Worm (Caenorhabditis elegans) whole organism, L2 larva: ENCODE measurements around the gene ZK596.3.
A peak's percentile ranks its signal among the peaks of the same experiment; 100 is the strongest.

Experiments
- C34F6.9 ChIP-seq: fragments of 150-350 bp; optimal IDR thresholded peaks from 2 replicates; lab custom pipeline; 2014; ENCODE audit warnings: missing biosample characterization, missing genetic modification characterization
- F13H6.1 ChIP-seq: sonication (generic microtip); optimal IDR thresholded peaks from 2 replicates; lab custom pipeline; 2016; ENCODE audit warnings: missing genetic modification characterization, missing compliant biosample characterization
- R02D3.7 ChIP-seq: fragments of 150-350 bp; optimal IDR thresholded peaks from 2 replicates; lab custom pipeline; 2014; ENCODE audit warnings: missing biosample characterization, missing genetic modification characterization
- Y55F3AM.14 ChIP-seq: fragments of 200-800 bp; sonication (Bioruptor generic); optimal IDR thresholded peaks from 2 replicates; lab custom pipeline; 2018; ENCODE audit warnings: mild to moderate bottlenecking, missing genetic modification characterization, missing compliant biosample characterization
- ZK546.5 ChIP-seq: sonication (generic microtip); optimal IDR thresholded peaks from 2 replicates; lab custom pipeline; 2017; ENCODE audit warnings: missing biosample characterization, missing genetic modification characterization
- alr-1 ChIP-seq: fragments of 150-350 bp; optimal IDR thresholded peaks from 2 replicates; lab custom pipeline; 2014; ENCODE audit warnings: missing biosample characterization, missing genetic modification characterization
- aly-2 ChIP-seq: fragments of 150-350 bp; optimal IDR thresholded peaks from 2 replicates; lab custom pipeline; 2014; ENCODE audit warnings: missing biosample characterization, missing genetic modification characterization
- ama-1 ChIP-seq: fragments of 150-350 bp; optimal IDR thresholded peaks from 2 replicates; lab custom pipeline; 2018; ENCODE audit warnings: inconsistent platforms
- blmp-1 ChIP-seq: sonication (generic microtip); optimal IDR thresholded peaks from 2 replicates; lab custom pipeline; 2017; ENCODE audit warnings: missing genetic modification characterization, mild to moderate bottlenecking, missing compliant biosample characterization, antibody characterized with exemption, moderate library complexity; ENCODE audit not compliant: insufficient read depth
- ceh-16 ChIP-seq: fragments of 150-350 bp; optimal IDR thresholded peaks from 2 replicates; lab custom pipeline; 2014; ENCODE audit warnings: missing biosample characterization, missing genetic modification characterization
- ceh-82 ChIP-seq: fragments of 150-350 bp; optimal IDR thresholded peaks from 2 replicates; lab custom pipeline; 2014; ENCODE audit warnings: missing biosample characterization, missing genetic modification characterization
- crh-2 ChIP-seq: sonication (generic microtip); optimal IDR thresholded peaks from 2 replicates; lab custom pipeline; 2017; ENCODE audit warnings: missing biosample characterization, missing genetic modification characterization
- dmd-4 ChIP-seq: sonication (generic microtip); optimal IDR thresholded peaks from 2 replicates; lab custom pipeline; 2017; ENCODE audit warnings: missing biosample characterization, missing genetic modification characterization
- egl-27 ChIP-seq: sonication (generic microtip); optimal IDR thresholded peaks from 3 replicates; lab custom pipeline; 2017; ENCODE audit warnings: missing biosample characterization, missing genetic modification reagents, missing genetic modification characterization
- elt-1 ChIP-seq: fragments of 150-350 bp; optimal IDR thresholded peaks from 2 replicates; lab custom pipeline; 2014; ENCODE audit warnings: missing biosample characterization, missing genetic modification characterization
- elt-3 ChIP-seq: sonication (generic microtip); optimal IDR thresholded peaks from 2 replicates; lab custom pipeline; 2017; ENCODE audit warnings: missing biosample characterization, missing genetic modification characterization
- fos-1 ChIP-seq: fragments of 150-350 bp; optimal IDR thresholded peaks from 2 replicates; lab custom pipeline; 2014; ENCODE audit warnings: missing biosample characterization, missing genetic modification characterization
- gmeb-1 ChIP-seq: fragments of 150-350 bp; optimal IDR thresholded peaks from 2 replicates; lab custom pipeline; 2014; ENCODE audit warnings: missing biosample characterization, missing genetic modification characterization
- lin-11 ChIP-seq: fragments of 150-350 bp; sonication (generic microtip); optimal IDR thresholded peaks from 2 replicates; lab custom pipeline; 2014; ENCODE audit warnings: missing biosample characterization, missing genetic modification characterization, inconsistent platforms, mixed read lengths
- lin-13 ChIP-seq: fragments of 150-350 bp; optimal IDR thresholded peaks from 2 replicates; lab custom pipeline; 2014; ENCODE audit warnings: missing biosample characterization, missing genetic modification reagents, missing genetic modification characterization
- lin-39 ChIP-seq: fragments of 150-350 bp; optimal IDR thresholded peaks from 2 replicates; lab custom pipeline; 2014; ENCODE audit warnings: missing biosample characterization, missing genetic modification reagents, missing genetic modification characterization
- lsy-2 ChIP-seq, 2 experiments: fragments of 150-350 bp in 1 of 2; sonication (generic microtip) in 1 of 2; optimal IDR thresholded peaks; 2 replicates each; lab custom pipeline; 2014 to 2017; ENCODE audit warnings: missing biosample characterization in 2 of 2, missing genetic modification characterization in 2 of 2
- mab-5 ChIP-seq: fragments of 150-350 bp; optimal IDR thresholded peaks from 2 replicates; lab custom pipeline; 2014; ENCODE audit warnings: missing biosample characterization, missing genetic modification characterization
- mbf-1 ChIP-seq: sonication (generic microtip); optimal IDR thresholded peaks from 2 replicates; lab custom pipeline; 2017; ENCODE audit warnings: missing biosample characterization, missing genetic modification characterization
- mdl-1 ChIP-seq, 2 experiments: fragments of 150-350 bp in 1 of 2; sonication (generic microtip) in 1 of 2; optimal IDR thresholded peaks; 2 replicates each; lab custom pipeline; 2017; ENCODE audit warnings: missing biosample characterization in 2 of 2, missing genetic modification characterization in 2 of 2
- nhr-10 ChIP-seq: sonication (generic microtip); optimal IDR thresholded peaks from 2 replicates; lab custom pipeline; 2017; ENCODE audit warnings: missing biosample characterization, missing genetic modification characterization
- nhr-11 ChIP-seq: fragments of 150-350 bp; optimal IDR thresholded peaks from 2 replicates; lab custom pipeline; 2014; ENCODE audit warnings: missing biosample characterization, missing genetic modification characterization
- nhr-12 ChIP-seq: fragments of 150-350 bp; optimal IDR thresholded peaks from 2 replicates; lab custom pipeline; 2014; ENCODE audit warnings: missing biosample characterization, missing genetic modification characterization
- nhr-129 ChIP-seq: fragments of 150-350 bp; optimal IDR thresholded peaks from 2 replicates; lab custom pipeline; 2014; ENCODE audit warnings: missing biosample characterization, missing genetic modification characterization
- nhr-21 ChIP-seq: fragments of 150-350 bp; optimal IDR thresholded peaks from 2 replicates; lab custom pipeline; 2014; ENCODE audit warnings: missing biosample characterization, missing genetic modification characterization
- nhr-23 ChIP-seq: fragments of 150-350 bp; optimal IDR thresholded peaks from 2 replicates; lab custom pipeline; 2014; ENCODE audit warnings: missing biosample characterization, missing genetic modification reagents, missing genetic modification characterization
- nhr-237 ChIP-seq: fragments of 150-350 bp; optimal IDR thresholded peaks from 2 replicates; lab custom pipeline; 2014; ENCODE audit warnings: missing biosample characterization, missing genetic modification characterization
- nhr-25 ChIP-seq: fragments of 150-350 bp; sonication (generic microtip); optimal IDR thresholded peaks from 3 replicates; lab custom pipeline; 2014; ENCODE audit warnings: missing biosample characterization, missing genetic modification characterization
- nhr-6 ChIP-seq: fragments of 150-350 bp; optimal IDR thresholded peaks from 2 replicates; lab custom pipeline; 2014; ENCODE audit warnings: missing biosample characterization, missing genetic modification characterization
- nhr-77 ChIP-seq: fragments of 150-350 bp; optimal IDR thresholded peaks from 2 replicates; lab custom pipeline; 2014; ENCODE audit warnings: missing biosample characterization, missing genetic modification characterization
- peb-1 ChIP-seq: fragments of 150-350 bp; optimal IDR thresholded peaks from 2 replicates; lab custom pipeline; 2014; ENCODE audit warnings: missing biosample characterization, missing genetic modification characterization
- sem-4 ChIP-seq: fragments of 150-350 bp; optimal IDR thresholded peaks from 2 replicates; lab custom pipeline; 2014; ENCODE audit warnings: missing biosample characterization, missing genetic modification reagents, missing genetic modification characterization
- skn-1 ChIP-seq: sonication (generic microtip); optimal IDR thresholded peaks from 2 replicates; lab custom pipeline; 2017; ENCODE audit warnings: missing biosample characterization, missing genetic modification characterization
- sma-3 ChIP-seq: sonication (generic microtip); optimal IDR thresholded peaks from 2 replicates; lab custom pipeline; 2016; ENCODE audit warnings: missing genetic modification reagents, missing genetic modification characterization, missing compliant biosample characterization
- sma-9 ChIP-seq, 2 experiments: fragments of 150-350 bp in 1 of 2; sonication (generic microtip) in 1 of 2; optimal IDR thresholded peaks; 2 replicates each; lab custom pipeline; 2014 to 2016; ENCODE audit warnings: missing genetic modification characterization in 2 of 2, mild to moderate bottlenecking in 1 of 2, missing biosample characterization in 1 of 2, missing compliant biosample characterization in 1 of 2, missing genetic modification reagents in 1 of 2, moderate library complexity in 1 of 2
- snpc-4 ChIP-seq: fragments of 150-350 bp; optimal IDR thresholded peaks from 2 replicates; lab custom pipeline; 2014; ENCODE audit warnings: missing biosample characterization, missing genetic modification characterization
- unc-39 ChIP-seq: fragments of 150-350 bp; optimal IDR thresholded peaks from 2 replicates; lab custom pipeline; 2014; ENCODE audit warnings: missing biosample characterization, missing genetic modification characterization
- unc-55 ChIP-seq: fragments of 150-350 bp; sonication (generic microtip); optimal IDR thresholded peaks from 3 replicates; lab custom pipeline; 2014; ENCODE audit warnings: missing biosample characterization, missing genetic modification reagents, missing genetic modification characterization
- unc-62 ChIP-seq: fragments of 150-350 bp; optimal IDR thresholded peaks from 2 replicates; lab custom pipeline; 2014; ENCODE audit warnings: missing biosample characterization, missing genetic modification reagents, missing genetic modification characterization
- zag-1 ChIP-seq: fragments of 150-350 bp; optimal IDR thresholded peaks from 2 replicates; lab custom pipeline; 2014; ENCODE audit warnings: missing biosample characterization, missing genetic modification characterization
- ztf-1 ChIP-seq: fragments of 200-800 bp; sonication (Bioruptor generic); conservative IDR thresholded peaks from 2 replicates; pipeline ENCODE4 v1.3.6; 2022; ENCODE audit warnings: missing genetic modification characterization, missing compliant biosample characterization
- ztf-11 ChIP-seq: sonication (generic microtip); optimal IDR thresholded peaks from 2 replicates; lab custom pipeline; 2017; ENCODE audit warnings: missing biosample characterization, missing genetic modification characterization
- ztf-4 ChIP-seq: fragments of 150-350 bp; optimal IDR thresholded peaks from 2 replicates; lab custom pipeline; 2014; ENCODE audit warnings: missing biosample characterization, missing genetic modification characterization

Gene ZK596.3

DNA sequence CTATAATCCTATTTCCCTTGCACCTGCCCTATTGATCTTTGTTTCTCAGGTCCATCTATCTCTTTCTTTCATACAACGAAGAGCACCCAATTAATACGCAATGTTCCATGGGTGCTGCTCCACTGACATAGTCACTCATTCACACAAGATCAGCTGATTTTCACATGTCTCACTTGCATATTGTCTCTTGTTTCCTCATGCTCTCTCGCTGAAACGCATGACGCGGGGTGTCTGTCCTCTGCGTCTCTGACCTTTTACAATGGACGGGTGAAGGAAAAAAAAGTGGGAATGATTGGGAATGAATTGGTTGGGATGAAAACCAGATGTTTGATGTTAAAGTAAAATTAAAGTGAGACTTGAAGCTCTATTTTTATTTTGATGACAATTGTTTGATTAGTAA, 31.2 kb upstream of the ZK596.3 start:
- TF ChIP-seq unc-39 (tag; lab: Kevin White, UChicago) = no peak
- TF ChIP-seq ztf-1 (GFP tag; lab: Robert Waterston, UW) = no peak
- TF ChIP-seq nhr-77 (tag; lab: Kevin White, UChicago) = no peak
- peak; percentile 96 for TF ChIP-seq sma-9 (GFP tag; optimal IDR thresholded peaks at IDR 0.05; lab: Kevin White, UChicago)
- no peak for TF ChIP-seq sma-9 (tag; optimal IDR thresholded peaks at IDR 0.05; lab: Kevin White, UChicago)
- TF ChIP-seq Y55F3AM.14 (GFP tag; lab: Kevin White, UChicago) = peak; percentile 80
- no peak for TF ChIP-seq ztf-11 (tag; lab: Kevin White, UChicago)
- TF ChIP-seq crh-2 (tag; lab: Kevin White, UChicago) = peak; percentile 88
- peak; percentile 91 for TF ChIP-seq sem-4
- TF ChIP-seq ceh-82 (tag; lab: Kevin White, UChicago) = no peak
- TF ChIP-seq unc-55 (GFP tag; lab: Kevin White, UChicago) = peak; percentile 34
- no peak for TF ChIP-seq ZK546.5 (tag; lab: Kevin White, UChicago)
- no peak for TF ChIP-seq lin-39 (tag; lab: Kevin White, UChicago)
- TF ChIP-seq sma-3 = peak; percentile 71
- TF ChIP-seq mbf-1 (tag; lab: Kevin White, UChicago) = no peak
- TF ChIP-seq ceh-16 (tag; lab: Kevin White, UChicago) = no peak
- no peak for TF ChIP-seq alr-1 (tag; lab: Kevin White, UChicago)
- TF ChIP-seq ama-1 (lab: Kevin White, UChicago) = peak; percentile 84
- TF ChIP-seq nhr-129 (tag; lab: Kevin White, UChicago) = peak; percentile 97
- TF ChIP-seq nhr-21 (tag; lab: Kevin White, UChicago) = peak; percentile 80
- TF ChIP-seq nhr-25 (tag; lab: Kevin White, UChicago) = peak; percentile 74
- peak; percentile 60 for TF ChIP-seq zag-1 (tag; lab: Kevin White, UChicago)
- peak; percentile 93 for TF ChIP-seq F13H6.1
- no peak for TF ChIP-seq nhr-237 (tag; lab: Kevin White, UChicago)
- TF ChIP-seq fos-1 (tag; lab: Kevin White, UChicago) = peak; percentile 66
- no peak for TF ChIP-seq aly-2 (tag; lab: Kevin White, UChicago)
- peak; percentile 90 for TF ChIP-seq ztf-4 (tag; lab: Kevin White, UChicago)
- peak; percentile 46 for TF ChIP-seq snpc-4 (tag; lab: Kevin White, UChicago)
- TF ChIP-seq skn-1 (tag; lab: Kevin White, UChicago) = peak; percentile 31
- TF ChIP-seq blmp-1 = peak; percentile 52
- TF ChIP-seq C34F6.9 = peak; percentile 96
- TF ChIP-seq elt-1 (tag; lab: Kevin White, UChicago) = no peak
- TF ChIP-seq egl-27 (tag; lab: Kevin White, UChicago) = peak; percentile 78
- TF ChIP-seq lsy-2 (tag; optimal IDR thresholded peaks at IDR 0.05; lab: Kevin White, UChicago) = peak; percentile 39 to 93
- TF ChIP-seq nhr-23 (tag; lab: Kevin White, UChicago) = no peak
- no peak for TF ChIP-seq unc-62 (GFP tag; lab: Kevin White, UChicago)
- no peak for TF ChIP-seq dmd-4
- peak; percentile 82 for TF ChIP-seq nhr-6 (tag; lab: Kevin White, UChicago)
- TF ChIP-seq lin-13 (GFP tag; lab: Kevin White, UChicago) = peak; percentile 77
- TF ChIP-seq nhr-12 = no peak
- peak; percentile 64 for TF ChIP-seq gmeb-1 (tag; lab: Kevin White, UChicago)
- TF ChIP-seq R02D3.7 (tag; lab: Kevin White, UChicago) = no peak
- TF ChIP-seq peb-1 (tag; lab: Kevin White, UChicago) = no peak
- TF ChIP-seq mab-5 = peak; percentile 50
- no peak for TF ChIP-seq nhr-11
- no peak for TF ChIP-seq nhr-10
- TF ChIP-seq elt-3 (tag; lab: Kevin White, UChicago) = no peak
- TF ChIP-seq lin-11 (tag; lab: Kevin White, UChicago) = peak; percentile 74
- peak in 1 of 2 experiments; percentile 86 for TF ChIP-seq mdl-1 (tag; optimal IDR thresholded peaks at IDR 0.05; lab: Kevin White, UChicago)
